Fruit fly (Drosophila melanogaster): Measurements from ENCODE around the gene Mob2.

DNA sequence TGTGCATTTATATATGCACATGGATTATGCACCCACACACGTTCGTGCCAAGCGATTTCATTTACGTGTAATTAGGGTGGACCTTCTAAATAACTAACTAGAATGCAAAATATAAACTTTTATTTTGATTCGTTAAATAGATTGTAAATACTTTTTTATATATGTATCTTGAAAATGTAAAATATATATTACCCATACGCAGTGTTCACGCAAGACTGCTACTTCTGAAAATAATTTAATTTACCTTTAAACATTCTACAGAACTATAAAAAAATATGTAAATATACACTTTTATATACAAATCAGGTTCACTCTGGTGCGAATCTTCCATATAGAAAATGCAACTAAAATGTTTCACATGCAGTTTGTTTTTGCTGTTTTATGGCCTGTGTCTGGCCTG lies 31.7 kb upstream of the Mob2 start:
- no peak for TF ChIP-seq dac (GFP tag; optimal IDR thresholded peaks at IDR 0.05)
- no peak for TF ChIP-seq Ets21C (GFP tag; optimal IDR thresholded peaks at IDR 0.05)
- peak; percentile 29 for TF ChIP-seq CG6808 (GFP tag; optimal IDR thresholded peaks at IDR 0.05)
- TF ChIP-seq CG11294 (GFP tag; IDR thresholded peaks at IDR 0.05) = no peak
- no peak for TF ChIP-seq svp (GFP tag)
- no peak for TF ChIP-seq Smox (GFP tag; optimal IDR thresholded peaks at IDR 0.05)

All from whole organism, prepupa.